Worm (Caenorhabditis elegans): ENCODE measurements around the gene C07G1.7.

ce11 chrIV:8239584-8239983, 27.9 kb upstream of the C07G1.7 start:
- TF ChIP-seq ztf-25 (GFP tag; IDR thresholded peaks at IDR 0.05) (no peak), bed-1 (GFP tag; IDR thresholded peaks at IDR 0.05) (no peak), ztf-6 (GFP tag; IDR thresholded peaks at IDR 0.05) (no peak), lin-35 (GFP tag; optimal IDR thresholded peaks at IDR 0.05) (no peak), tlf-1 (GFP tag; optimal IDR thresholded peaks at IDR 0.05) (no peak), lin-26 (GFP tag; IDR thresholded peaks at IDR 0.05) (no peak), mel-28 (tag; optimal IDR thresholded peaks at IDR 0.05; ENCODE audit: borderline replicate concordance) (no peak), hmg-1.2 (GFP tag; IDR thresholded peaks at IDR 0.05) (no peak)
